Fruit fly (Drosophila melanogaster): ENCODE data around the gene CG6683.
A peak's percentile ranks its signal among the peaks of the same experiment; 100 is the strongest.

CG6683 gene

DNA sequence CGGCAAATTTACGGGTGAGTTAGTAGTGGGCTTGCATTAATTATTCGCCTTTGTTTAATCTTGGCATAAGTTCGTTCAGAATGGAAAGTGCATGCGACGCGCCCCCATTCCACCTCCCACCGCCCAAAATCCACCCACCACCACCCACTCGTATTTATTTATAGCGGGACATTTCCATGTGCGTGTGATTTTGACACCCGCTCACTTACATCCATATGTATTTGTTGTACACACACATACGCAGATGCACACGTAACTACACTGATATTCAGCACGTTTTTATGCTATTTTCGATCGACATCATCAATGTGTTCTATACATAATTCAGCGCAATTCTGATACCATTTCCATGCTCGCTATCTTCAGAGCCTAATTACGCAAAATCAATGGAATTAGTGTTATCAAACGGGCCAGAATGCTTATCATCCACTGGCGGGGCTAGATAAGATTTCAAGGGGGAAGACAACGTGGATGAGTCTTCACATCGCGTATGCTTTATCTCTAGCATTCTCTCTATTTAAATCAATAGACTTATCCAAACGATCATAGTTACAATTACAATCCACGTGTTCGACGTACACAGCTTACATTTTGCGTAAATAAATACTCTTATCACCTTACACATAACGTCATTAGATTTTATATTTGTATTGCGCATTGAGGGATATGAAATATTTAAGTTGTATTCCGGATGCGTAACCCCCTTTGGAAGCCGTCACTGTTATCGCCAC is 11.1 kb upstream of the CG6683 start (continued):
- TF ChIP-seq BEAF-32 (GFP tag; optimal IDR thresholded peaks at IDR 0.05) (no peak), cato (GFP tag; optimal IDR thresholded peaks at IDR 0.05; ENCODE audit: borderline replicate concordance) (no peak), dpn (GFP tag; optimal IDR thresholded peaks at IDR 0.05) (peak in 1 of 2 experiments; percentile 66), zfh1 (GFP tag; IDR thresholded peaks at IDR 0.05) (no peak), inv (GFP tag; IDR thresholded peaks at IDR 0.05; ENCODE audit: partially characterized antibody) (no peak), CG18262 (tag; optimal IDR thresholded peaks at IDR 0.05) (peak; percentile 39), CG13123 (GFP tag; optimal IDR thresholded peaks at IDR 0.05) (no peak), mam (GFP tag; optimal IDR thresholded peaks at IDR 0.05) (peak; percentile 58), jigr1 (GFP tag; IDR thresholded peaks at IDR 0.05) (no peak), ase (GFP tag; IDR thresholded peaks at IDR 0.05) (no peak), CG3407 (GFP tag; optimal IDR thresholded peaks at IDR 0.05) (no peak), Nf-YB (GFP tag; optimal IDR thresholded peaks at IDR 0.05) (no peak), Hr3 (GFP tag; optimal IDR thresholded peaks at IDR 0.05) (peak; percentile 22), Dp (GFP tag; optimal IDR thresholded peaks at IDR 0.05) (no peak), CG9932 (GFP tag; IDR thresholded peaks at IDR 0.05) (peak; percentile 19; the same call in 1 of the 2 replicates), CG7357 (GFP tag; IDR thresholded peaks at IDR 0.05) (no peak), CG3163 (GFP tag; optimal IDR thresholded peaks at IDR 0.05) (no peak), jing (GFP tag; optimal IDR thresholded peaks at IDR 0.05) (no peak), crp (GFP tag; optimal IDR thresholded peaks at IDR 0.05) (no peak), tna (GFP tag; IDR thresholded peaks at IDR 0.05; ENCODE audit: partially characterized antibody) (no peak), GATAe (GFP tag; conservative IDR thresholded peaks at IDR 0.05) (peak; percentile 70), Eip74EF (GFP tag; optimal IDR thresholded peaks at IDR 0.05) (peak in 1 of 2 experiments; percentile 28), Poxn (GFP tag; IDR thresholded peaks at IDR 0.05) (no peak), pum (GFP tag; optimal IDR thresholded peaks at IDR 0.05) (no peak), Sry-δ (GFP tag; optimal IDR thresholded peaks at IDR 0.05) (no peak), CG2116 (GFP tag; optimal IDR thresholded peaks at IDR 0.05) (no peak), vvl (GFP tag; IDR thresholded peaks at IDR 0.05) (no peak), CG34376 (GFP tag; optimal IDR thresholded peaks at IDR 0.05) (peak; percentile 73), CG42726 (GFP tag; IDR thresholded peaks at IDR 0.05; ENCODE audit: partially characterized antibody) (no peak), CG10209 (GFP tag; optimal IDR thresholded peaks at IDR 0.05) (peak; percentile 54), Adf1 (GFP tag; IDR thresholded peaks at IDR 0.05) (peak; percentile 7; the same call in 1 of the 2 replicates), Dek (tag; optimal IDR thresholded peaks at IDR 0.05) (peak; percentile 43), oc (tag; optimal IDR thresholded peaks at IDR 0.05) (no peak), mld (GFP tag; IDR thresholded peaks at IDR 0.05; ENCODE audit: partially characterized antibody) (no peak), CG10431 (GFP tag; optimal IDR thresholded peaks at IDR 0.05) (no peak), CG15073 (GFP tag; optimal IDR thresholded peaks at IDR 0.05) (no peak), lbe (GFP tag; optimal IDR thresholded peaks at IDR 0.05) (no peak), CG17385 (GFP tag; optimal IDR thresholded peaks at IDR 0.05) (peak; percentile 15), CG2120 (GFP tag; optimal IDR thresholded peaks at IDR 0.05) (peak; percentile 80), bigmax (GFP tag; optimal IDR thresholded peaks at IDR 0.05) (no peak), H2.0 (GFP tag; IDR thresholded peaks at IDR 0.05) (no peak), nau (GFP tag; optimal IDR thresholded peaks at IDR 0.05) (peak; percentile 26), CG10267 (tag; optimal IDR thresholded peaks at IDR 0.05) (peak; percentile 24), ATbp (GFP tag; optimal IDR thresholded peaks at IDR 0.05) (peak; percentile 9), CG11560 (tag; IDR thresholded peaks at IDR 0.05) (no peak), CG6683 (GFP tag; optimal IDR thresholded peaks at IDR 0.05) (no peak), Dref (GFP tag; IDR thresholded peaks at IDR 0.05) (no peak), CG9797 (GFP tag; optimal IDR thresholded peaks at IDR 0.05) (no peak), Atf6 (GFP tag; IDR thresholded peaks at IDR 0.05) (0 out of 2 replicates have a peak, but pooled peaks have one; percentile 46)
